Worm (Caenorhabditis elegans) whole organism, L4 larva: ENCODE data around the gene Y60A3A.19.

Source experiments
- F10B5.3 ChIP-seq: sonication (generic microtip); optimal IDR thresholded peaks from 2 replicates; lab custom pipeline; 2016; ENCODE audit warnings: mild to moderate bottlenecking, missing genetic modification characterization, missing compliant biosample characterization
- R02D3.7 ChIP-seq: fragments of 150-350 bp; sonication (generic microtip); optimal IDR thresholded peaks from 3 replicates; lab custom pipeline; 2014; ENCODE audit warnings: missing biosample characterization, missing genetic modification characterization
- aly-2 ChIP-seq: sonication (generic microtip); optimal IDR thresholded peaks from 2 replicates; lab custom pipeline; 2018; ENCODE audit warnings: missing biosample characterization, missing genetic modification characterization
- ceh-28 ChIP-seq: fragments of 150-350 bp; optimal IDR thresholded peaks from 2 replicates; lab custom pipeline; 2014; ENCODE audit warnings: missing biosample characterization, missing genetic modification reagents, missing genetic modification characterization
- daf-16 ChIP-seq, 3 experiments: sonication (generic microtip); optimal IDR thresholded peaks; 2 replicates each; lab custom pipeline; 2016 to 2017; ENCODE audit warnings: missing genetic modification characterization in 3 of 3, missing genetic modification reagents in 3 of 3, mild to moderate bottlenecking in 2 of 3, missing compliant biosample characterization in 2 of 3, missing biosample characterization in 1 of 3, moderate library complexity in 1 of 3
- dmd-6 ChIP-seq: fragments of 200-800 bp; sonication (Bioruptor generic); IDR thresholded peaks from 2 replicates; pipeline ENCODE4 v1.3.6; 2022; ENCODE audit warnings: missing genetic modification reagents, missing genetic modification characterization, missing compliant biosample characterization
- fkh-10 ChIP-seq: fragments of 150-350 bp; optimal IDR thresholded peaks from 2 replicates; lab custom pipeline; 2014; ENCODE audit warnings: missing biosample characterization, missing genetic modification reagents, missing genetic modification characterization
- hif-1 ChIP-seq, 2 experiments: sonication (generic microtip); optimal IDR thresholded peaks; 2 replicates each; lab custom pipeline; 2016 to 2017; ENCODE audit warnings: missing compliant biosample characterization in 2 of 2, missing genetic modification characterization in 2 of 2, missing genetic modification reagents in 2 of 2, missing genotype in 2 of 2, mild to moderate bottlenecking in 1 of 2
- hlh-11 ChIP-seq: fragments of 200-800 bp; sonication (Bioruptor generic); optimal IDR thresholded peaks from 2 replicates; lab custom pipeline; 2018; ENCODE audit warnings: mild to moderate bottlenecking, missing genetic modification characterization, missing compliant biosample characterization
- hlh-30 ChIP-seq: sonication (generic microtip); optimal IDR thresholded peaks from 2 replicates; lab custom pipeline; 2017; ENCODE audit warnings: antibody characterized with exemption, mild to moderate bottlenecking, missing genetic modification characterization, missing compliant biosample characterization; ENCODE audit not compliant: insufficient read depth
- hmg-1.1 ChIP-seq: fragments of 200-800 bp; sonication (Bioruptor generic); IDR thresholded peaks from 2 replicates; pipeline ENCODE4 v1.3.6; 2022; ENCODE audit warnings: missing genetic modification reagents, missing genetic modification characterization, missing compliant biosample characterization
- lsy-2 ChIP-seq, 2 experiments: fragments of 150-350 bp in 1 of 2; sonication (generic microtip) in 1 of 2; optimal IDR thresholded peaks; 2 replicates each; lab custom pipeline; 2014 to 2017; ENCODE audit warnings: missing biosample characterization in 2 of 2, missing genetic modification characterization in 2 of 2
- mdl-1 ChIP-seq, 2 experiments: fragments of 150-350 bp in 1 of 2; sonication (generic microtip) in 1 of 2; optimal IDR thresholded peaks; 2 replicates each; lab custom pipeline; 2014 to 2017; ENCODE audit warnings: missing biosample characterization in 2 of 2, missing genetic modification characterization in 2 of 2
- mes-2 ChIP-seq: sonication (generic microtip); optimal IDR thresholded peaks from 2 replicates; lab custom pipeline; 2016; ENCODE audit warnings: missing genotype, mild to moderate bottlenecking, missing genetic modification characterization, missing compliant biosample characterization; ENCODE audit not compliant: poor library complexity, severe bottlenecking
- mxl-3 ChIP-seq: fragments of 200-800 bp; sonication (Bioruptor generic); optimal IDR thresholded peaks from 2 replicates; lab custom pipeline; 2018; ENCODE audit warnings: mild to moderate bottlenecking, missing genetic modification characterization, missing compliant biosample characterization
- nhr-11 ChIP-seq: fragments of 150-350 bp; optimal IDR thresholded peaks from 2 replicates; lab custom pipeline; 2014; ENCODE audit warnings: missing biosample characterization, missing genetic modification characterization
- nhr-42 ChIP-seq: fragments of 200-800 bp; sonication (Bioruptor generic); IDR thresholded peaks from 2 replicates; pipeline ENCODE4 v1.3.6; 2022; ENCODE audit warnings: missing genetic modification characterization, missing compliant biosample characterization
- nhr-77 ChIP-seq: fragments of 150-350 bp; optimal IDR thresholded peaks from 2 replicates; lab custom pipeline; 2014; ENCODE audit warnings: missing biosample characterization, missing genetic modification characterization
- pqm-1 ChIP-seq: sonication (generic microtip); optimal IDR thresholded peaks from 2 replicates; lab custom pipeline; 2017; ENCODE audit warnings: missing biosample characterization, missing genetic modification characterization
- rbr-2 ChIP-seq: sonication (generic microtip); optimal IDR thresholded peaks from 2 replicates; lab custom pipeline; 2016; ENCODE audit warnings: missing genotype, missing genetic modification characterization, missing compliant biosample characterization
- skn-1 ChIP-seq: fragments of 150-350 bp; optimal IDR thresholded peaks from 2 replicates; lab custom pipeline; 2014; ENCODE audit warnings: missing biosample characterization, missing genetic modification characterization
- tra-1 ChIP-seq: fragments of 200-800 bp; sonication (Bioruptor generic); IDR thresholded peaks from 2 replicates; pipeline ENCODE4 v1.3.6; 2022; ENCODE audit warnings: missing genetic modification reagents, missing genetic modification characterization, missing compliant biosample characterization
- unc-130 ChIP-seq: sonication (generic microtip); optimal IDR thresholded peaks from 2 replicates; lab custom pipeline; 2016; ENCODE audit warnings: missing genetic modification reagents, missing genetic modification characterization, missing compliant biosample characterization
- unc-62 ChIP-seq, 3 experiments: fragments of 150-350 bp in 1 of 3; sonication (generic microtip); optimal IDR thresholded peaks in 2 of 3; peaks in 1 of 3; 1 replicate in 1 of 3; 2 replicates in 2 of 3; lab custom pipeline; 2014 to 2017; ENCODE audit warnings: missing biosample characterization in 3 of 3, missing genetic modification characterization in 3 of 3, missing genetic modification reagents in 3 of 3, missing genotype in 1 of 3
- vab-7 ChIP-seq: fragments of 200-800 bp; sonication (Bioruptor generic); IDR thresholded peaks from 2 replicates; pipeline ENCODE4 v1.3.6; 2022; ENCODE audit warnings: missing genetic modification reagents, missing genetic modification characterization, missing compliant biosample characterization
- zag-1 ChIP-seq: fragments of 150-350 bp; optimal IDR thresholded peaks from 2 replicates; lab custom pipeline; 2014; ENCODE audit warnings: missing biosample characterization, missing genetic modification characterization
- zip-11 ChIP-seq: fragments of 200-800 bp; sonication (Bioruptor generic); IDR thresholded peaks from 2 replicates; pipeline ENCODE4 v1.3.6; 2022; ENCODE audit warnings: missing genetic modification characterization, missing compliant biosample characterization
- ztf-7 ChIP-seq: fragments of 150-350 bp; optimal IDR thresholded peaks from 2 replicates; lab custom pipeline; 2014; ENCODE audit warnings: missing biosample characterization, missing genetic modification characterization

The Y60A3A.19 gene

ce11 chrV:19897557-19897956 is 18.8 kb upstream of the Y60A3A.19 start (continued):
- peak in 1 of 2 experiments; percentile 53 for TF ChIP-seq mdl-1 (tag; optimal IDR thresholded peaks at IDR 0.05; lab: Kevin White, UChicago)
- TF ChIP-seq fkh-10 = no peak
- TF ChIP-seq hlh-11 (tag; lab: Kevin White, UChicago) = peak; percentile 38
- no peak for TF ChIP-seq F10B5.3 (tag; lab: Kevin White, UChicago)
- TF ChIP-seq vab-7 = no peak
- TF ChIP-seq zag-1 (tag; lab: Kevin White, UChicago) = no peak
- TF ChIP-seq hif-1 (tag; optimal IDR thresholded peaks at IDR 0.05; lab: Kevin White, UChicago) = peak in 1 of 2 experiments; percentile 7
- TF ChIP-seq nhr-11 (tag; lab: Kevin White, UChicago) = peak; percentile 70

- no peak for TF ChIP-seq nhr-42 (GFP tag; lab: Robert Waterston, UW)
- peak; percentile 62 for TF ChIP-seq pqm-1
- TF ChIP-seq daf-16 (GFP tag; optimal IDR thresholded peaks at IDR 0.05; lab: Kevin White, UChicago) = no peak
- peak; percentile 47 for TF ChIP-seq daf-16 (tag; optimal IDR thresholded peaks at IDR 0.05; lab: Kevin White, UChicago)
- 0 out of 2 replicates have a peak, but pooled peaks have one; percentile 5 for TF ChIP-seq dmd-6 (GFP tag; lab: Robert Waterston, UW)
Observed at ce11 chrV:19897982-19898381, 18.4 kb upstream of the Y60A3A.19 start.

ce11 chrV:19899167-19899566 is 17.2 kb upstream of the Y60A3A.19 start, which contains the start of gene Y116F11B.14:
Gene Y116F11B.14, plus strand, starts transcription at chrV:19899467.
- no peak for TF ChIP-seq hlh-30 (tag; lab: Kevin White, UChicago)
- no peak for TF ChIP-seq aly-2
- no peak for TF ChIP-seq zip-11 (GFP tag; lab: Robert Waterston, UW)
- no peak for TF ChIP-seq skn-1 (tag; lab: Kevin White, UChicago)
- TF ChIP-seq, all 104 proteins: peak for 0

- TF ChIP-seq daf-16 (GFP tag; optimal IDR thresholded peaks at IDR 0.05; lab: Kevin White, UChicago) (no peak), daf-16 (tag; optimal IDR thresholded peaks at IDR 0.05; lab: Kevin White, UChicago) (no peak), ceh-28 (tag; lab: Kevin White, UChicago) (peak; percentile 80)
- TF ChIP-seq, all 104 proteins: peak for 1
Observed at ce11 chrV:19901826-19902225, 14.5 kb upstream of the Y60A3A.19 start.

ce11 chrV:19904790-19905189 is 11.6 kb upstream of the Y60A3A.19 start:
- peak; percentile 83 for TF ChIP-seq ceh-28 (tag; lab: Kevin White, UChicago)
- TF ChIP-seq R02D3.7 = no peak
- TF ChIP-seq tra-1 (GFP tag; lab: Robert Waterston, UW) = no peak
- TF ChIP-seq, all 104 proteins: peak for 1

- TF ChIP-seq ceh-28 (tag; lab: Kevin White, UChicago) (peak; percentile 77), hif-1 (tag; optimal IDR thresholded peaks at IDR 0.05; lab: Kevin White, UChicago) (no peak), R02D3.7 (no peak), unc-62 (GFP tag; optimal IDR thresholded peaks at IDR 0.05 in 1 of 2; lab: Kevin White, UChicago) (peak in 1 of 2 experiments; percentile 44), unc-62 (tag; optimal IDR thresholded peaks at IDR 0.05; lab: Kevin White, UChicago) (no peak), dmd-6 (GFP tag; lab: Robert Waterston, UW) (no peak), ztf-7 (tag; lab: Kevin White, UChicago) (no peak)
Observed at ce11 chrV:19905988-19906387, 10.4 kb upstream of the Y60A3A.19 start.

- no peak for TF ChIP-seq nhr-77 (tag; lab: Kevin White, UChicago)
- peak; percentile 79 for TF ChIP-seq ceh-28 (tag; lab: Kevin White, UChicago)
- no peak for TF ChIP-seq unc-130 (GFP tag; lab: Kevin White, UChicago)
Observed at ce11 chrV:19907365-19907764, 9.0 kb upstream of the Y60A3A.19 start, which contains the start of gene fars-2. Gene fars-2, minus strand, starts transcription at chrV:19907434.

ce11 chrV:19908854-19909253 is 7.5 kb upstream of the Y60A3A.19 start:
- TF ChIP-seq hmg-1.1 (GFP tag; lab: Robert Waterston, UW) = peak; percentile 42; the same call in 1 of the 2 replicates
- TF ChIP-seq vab-7 = no peak
- TF ChIP-seq mes-2 = peak; percentile 49
- TF ChIP-seq mxl-3 (GFP tag; lab: Kevin White, UChicago) = peak; percentile 35
- TF ChIP-seq mdl-1 (tag; optimal IDR thresholded peaks at IDR 0.05; lab: Kevin White, UChicago) = peak in 1 of 2 experiments; percentile 48
- TF ChIP-seq lsy-2 (tag; optimal IDR thresholded peaks at IDR 0.05; lab: Kevin White, UChicago) = peak in 1 of 2 experiments; percentile 35
- TF ChIP-seq rbr-2 = no peak
